Worm (Caenorhabditis elegans) whole organism, L3 larva: Measurements from ENCODE around the gene wrt-5.

Experiments used
- ama-1 ChIP-seq: fragments of 150-350 bp; optimal IDR thresholded peaks from 2 replicates; lab custom pipeline; 2018
- egl-27 ChIP-seq: sonication (generic microtip); optimal IDR thresholded peaks from 4 replicates; lab custom pipeline; 2017; ENCODE audit warnings: missing biosample characterization, missing genetic modification reagents, missing genetic modification characterization
- nhr-11 ChIP-seq: fragments of 150-350 bp; optimal IDR thresholded peaks from 2 replicates; lab custom pipeline; 2014; ENCODE audit warnings: missing biosample characterization, missing genetic modification characterization
- nhr-237 ChIP-seq: fragments of 150-350 bp; optimal IDR thresholded peaks from 2 replicates; lab custom pipeline; 2014; ENCODE audit warnings: missing biosample characterization, missing genetic modification characterization
- pqm-1 ChIP-seq: fragments of 150-350 bp; optimal IDR thresholded peaks from 2 replicates; lab custom pipeline; 2017; ENCODE audit warnings: missing biosample characterization, missing genetic modification characterization, inconsistent platforms
- unc-62 ChIP-seq: fragments of 150-350 bp; sonication (generic microtip); optimal IDR thresholded peaks from 4 replicates; lab custom pipeline; 2014; ENCODE audit warnings: missing biosample characterization, missing genetic modification reagents, missing genetic modification characterization
- ztf-11 ChIP-seq: fragments of 150-350 bp; optimal IDR thresholded peaks from 2 replicates; lab custom pipeline; 2014; ENCODE audit warnings: missing biosample characterization, missing genetic modification characterization

DNA sequence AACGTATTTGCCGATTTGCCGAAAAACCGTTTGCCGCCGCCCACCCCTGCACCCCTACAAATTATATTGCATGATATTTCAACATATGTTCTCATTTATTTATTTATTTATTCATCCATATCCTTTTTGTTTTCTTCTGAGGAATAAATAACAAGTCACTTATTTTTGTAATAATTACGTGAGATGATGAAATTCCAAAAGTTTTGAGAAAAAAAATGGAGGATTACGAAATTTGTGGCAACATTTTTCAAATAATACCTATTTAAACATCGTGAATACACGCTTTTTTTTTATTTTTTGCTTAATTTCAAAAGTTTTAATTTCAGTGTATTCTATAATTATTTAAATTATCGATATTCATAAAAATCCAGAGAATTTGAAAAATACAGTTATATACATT, 45.5 kb upstream of the wrt-5 start:
- no peak for TF ChIP-seq pqm-1 (tag; lab: Kevin White, UChicago)
- TF ChIP-seq nhr-237 (tag; lab: Kevin White, UChicago) = no peak
- TF ChIP-seq unc-62 (GFP tag; lab: Kevin White, UChicago) = no peak
- no peak for TF ChIP-seq nhr-11 (tag; lab: Kevin White, UChicago)
- TF ChIP-seq egl-27 (tag; lab: Kevin White, UChicago) = no peak
- TF ChIP-seq ama-1 (lab: Kevin White, UChicago) = no peak
- TF ChIP-seq ztf-11 (tag; lab: Kevin White, UChicago) = no peak
